Worm (Caenorhabditis elegans) whole organism, mixed stage, embryonic: ENCODE data around the gene clec-5.
A peak's percentile ranks its signal among the peaks of the same experiment; 100 is the strongest.

ENCODE experiments used
- M03D4.4 ChIP-seq: sonication (generic microtip); optimal IDR thresholded peaks from 2 replicates; lab custom pipeline; 2017; ENCODE audit warnings: mild to moderate bottlenecking, missing genetic modification characterization, missing compliant biosample characterization
- bed-3 ChIP-seq: fragments of 200-800 bp; sonication (Bioruptor generic); optimal IDR thresholded peaks from 3 replicates; lab custom pipeline; 2018; ENCODE audit warnings: mild to moderate bottlenecking, missing genetic modification characterization, moderate library complexity, missing compliant biosample characterization
- blmp-1 ChIP-seq: fragments of 150-350 bp; optimal IDR thresholded peaks from 2 replicates; lab custom pipeline; 2014; ENCODE audit warnings: missing biosample characterization, missing genetic modification characterization
- ceh-39 ChIP-seq: fragments of 150-350 bp; optimal IDR thresholded peaks from 2 replicates; lab custom pipeline; 2014; ENCODE audit warnings: missing biosample characterization, missing genetic modification characterization
- ceh-83 ChIP-seq: fragments of 200-800 bp; sonication (Bioruptor generic); optimal IDR thresholded peaks from 2 replicates; lab custom pipeline; 2018; ENCODE audit warnings: mild to moderate bottlenecking, missing genetic modification characterization, missing compliant biosample characterization
- ces-1 ChIP-seq: fragments of 150-350 bp; optimal IDR thresholded peaks from 2 replicates; lab custom pipeline; 2014; ENCODE audit warnings: missing biosample characterization, missing genetic modification reagents, missing genetic modification characterization
- drap-1 ChIP-seq: fragments of 200-800 bp; sonication (Bioruptor generic); optimal IDR thresholded peaks from 3 replicates; lab custom pipeline; 2018; ENCODE audit warnings: mild to moderate bottlenecking, missing genetic modification characterization, missing compliant biosample characterization
- elt-1 ChIP-seq: sonication (generic microtip); optimal IDR thresholded peaks from 2 replicates; lab custom pipeline; 2017; ENCODE audit warnings: missing genetic modification characterization, mild to moderate bottlenecking, missing compliant biosample characterization, antibody characterized with exemption, moderate library complexity, borderline replicate concordance; ENCODE audit not compliant: insufficient read depth
- elt-3 ChIP-seq: fragments of 150-350 bp; optimal IDR thresholded peaks from 2 replicates; lab custom pipeline; 2014; ENCODE audit warnings: missing biosample characterization, missing genetic modification characterization
- flh-1 ChIP-seq: fragments of 200-800 bp; sonication (Bioruptor generic); optimal IDR thresholded peaks from 2 replicates; lab custom pipeline; 2018; ENCODE audit warnings: mild to moderate bottlenecking, missing genetic modification characterization, moderate library complexity, missing compliant biosample characterization
- hlh-1 ChIP-seq: fragments of 150-350 bp; optimal IDR thresholded peaks from 2 replicates; lab custom pipeline; 2014; ENCODE audit warnings: missing biosample characterization, missing genetic modification reagents, missing genetic modification characterization
- lin-13 ChIP-seq: fragments of 150-350 bp; optimal IDR thresholded peaks from 2 replicates; lab custom pipeline; 2014; ENCODE audit warnings: missing biosample characterization, missing genetic modification characterization
- lin-32 ChIP-seq: fragments of 200-800 bp; sonication (Bioruptor generic); optimal IDR thresholded peaks from 2 replicates; lab custom pipeline; 2018; ENCODE audit warnings: mild to moderate bottlenecking, missing genetic modification characterization, missing compliant biosample characterization
- lsy-2 ChIP-seq: fragments of 150-350 bp; optimal IDR thresholded peaks from 2 replicates; lab custom pipeline; 2014; ENCODE audit warnings: missing biosample characterization, missing genetic modification characterization
- mab-5 ChIP-seq: fragments of 150-350 bp; optimal IDR thresholded peaks from 2 replicates; lab custom pipeline; 2014; ENCODE audit warnings: missing biosample characterization, missing genetic modification characterization
- mep-1 ChIP-seq: fragments of 150-350 bp; optimal IDR thresholded peaks from 2 replicates; lab custom pipeline; 2017; ENCODE audit warnings: missing biosample characterization, missing genetic modification reagents, missing genetic modification characterization, inconsistent platforms
- mls-2 ChIP-seq: sonication (generic microtip); optimal IDR thresholded peaks from 2 replicates; lab custom pipeline; 2016; ENCODE audit warnings: mild to moderate bottlenecking, missing genetic modification characterization, moderate library complexity, missing compliant biosample characterization
- nhr-12 ChIP-seq: fragments of 150-350 bp; optimal IDR thresholded peaks from 2 replicates; lab custom pipeline; 2014; ENCODE audit warnings: missing biosample characterization, missing genetic modification characterization
- nhr-2 ChIP-seq: fragments of 150-350 bp; optimal IDR thresholded peaks from 2 replicates; lab custom pipeline; 2014; ENCODE audit warnings: missing biosample characterization, missing genetic modification characterization
- nhr-237 ChIP-seq: fragments of 150-350 bp; optimal IDR thresholded peaks from 2 replicates; lab custom pipeline; 2014; ENCODE audit warnings: missing biosample characterization, missing genetic modification characterization
- nhr-28 ChIP-seq: fragments of 150-350 bp; optimal IDR thresholded peaks from 2 replicates; lab custom pipeline; 2014; ENCODE audit warnings: missing biosample characterization, missing genetic modification characterization
- nhr-76 ChIP-seq: sonication (generic microtip); optimal IDR thresholded peaks from 2 replicates; lab custom pipeline; 2017; ENCODE audit warnings: missing biosample characterization, missing genetic modification characterization
- pha-4 ChIP-seq: fragments of 150-350 bp; optimal IDR thresholded peaks from 2 replicates; lab custom pipeline; 2018; ENCODE audit warnings: missing biosample characterization, missing genetic modification reagents, missing genetic modification characterization
- sem-2 ChIP-seq: fragments of 200-800 bp; sonication (Bioruptor generic); optimal IDR thresholded peaks from 2 replicates; lab custom pipeline; 2018; ENCODE audit warnings: mild to moderate bottlenecking, missing genetic modification characterization, missing compliant biosample characterization
- snpc-4 ChIP-seq: fragments of 150-350 bp; optimal IDR thresholded peaks from 2 replicates; lab custom pipeline; 2014; ENCODE audit warnings: missing biosample characterization, missing genetic modification characterization
- sptf-1 ChIP-seq: sonication (generic microtip); optimal IDR thresholded peaks from 2 replicates; lab custom pipeline; 2017; ENCODE audit warnings: mild to moderate bottlenecking, missing genetic modification characterization, moderate library complexity, missing compliant biosample characterization
- tbx-8 ChIP-seq: fragments of 200-800 bp; sonication (Bioruptor generic); optimal IDR thresholded peaks from 2 replicates; lab custom pipeline; 2018; ENCODE audit warnings: mild to moderate bottlenecking, missing genetic modification characterization, moderate library complexity, missing compliant biosample characterization
- unc-120 ChIP-seq: sonication (generic microtip); optimal IDR thresholded peaks from 2 replicates; lab custom pipeline; 2017; ENCODE audit warnings: missing genetic modification characterization, missing compliant biosample characterization; ENCODE audit not compliant: poor library complexity, severe bottlenecking
- unc-39 ChIP-seq: fragments of 150-350 bp; optimal IDR thresholded peaks from 2 replicates; lab custom pipeline; 2014; ENCODE audit warnings: missing biosample characterization, missing genetic modification characterization
- unc-62 ChIP-seq: fragments of 150-350 bp; optimal IDR thresholded peaks from 2 replicates; lab custom pipeline; 2014; ENCODE audit warnings: missing biosample characterization, missing genetic modification reagents, missing genetic modification characterization
- zip-8 ChIP-seq: fragments of 150-350 bp; optimal IDR thresholded peaks from 2 replicates; lab custom pipeline; 2014; ENCODE audit warnings: missing biosample characterization, missing genetic modification characterization
- ztf-11 ChIP-seq: fragments of 150-350 bp; optimal IDR thresholded peaks from 2 replicates; lab custom pipeline; 2014; ENCODE audit warnings: missing biosample characterization, missing genetic modification characterization

clec-5 gene

DNA sequence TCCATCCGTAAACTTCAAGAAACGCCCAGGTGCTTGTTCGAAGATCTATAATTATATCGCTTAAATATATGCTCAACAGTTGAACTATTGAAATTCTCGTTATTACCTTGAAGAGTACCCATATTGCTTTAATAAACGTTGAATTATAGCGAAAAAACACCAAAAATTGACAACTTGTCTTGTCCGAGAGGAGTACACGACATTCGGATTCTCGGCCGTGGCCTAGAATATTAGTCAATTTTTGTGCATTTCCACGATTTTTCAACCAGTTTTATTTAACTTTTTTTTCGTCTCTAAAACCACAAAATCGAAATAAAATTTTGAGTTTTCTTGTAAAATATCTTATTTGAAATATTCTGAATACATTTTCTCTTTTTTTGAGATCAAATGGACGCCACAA lies 28.9 kb upstream of the clec-5 start, which contains the start of the genes F26F4.9 and cee-1:
TSS of gene F26F4.9 (minus strand) at position 205 of the 400 bp plus-strand sequence.
TSS of gene cee-1 (plus strand) at position 383 of the 400 bp plus-strand sequence.
- TF ChIP-seq unc-39 (tag; lab: Kevin White, UChicago) (no peak), nhr-237 (tag; lab: Kevin White, UChicago) (no peak), mep-1 (no peak), nhr-76 (tag; lab: Kevin White, UChicago) (no peak), lin-32 (GFP tag; lab: Kevin White, UChicago) (no peak), sptf-1 (tag; lab: Kevin White, UChicago) (peak; percentile 17), nhr-12 (tag; lab: Kevin White, UChicago) (no peak), ceh-83 (GFP tag; lab: Kevin White, UChicago) (no peak), ces-1 (GFP tag; lab: Kevin White, UChicago) (peak; percentile 37), bed-3 (GFP tag; lab: Kevin White, UChicago) (no peak)

DNA sequence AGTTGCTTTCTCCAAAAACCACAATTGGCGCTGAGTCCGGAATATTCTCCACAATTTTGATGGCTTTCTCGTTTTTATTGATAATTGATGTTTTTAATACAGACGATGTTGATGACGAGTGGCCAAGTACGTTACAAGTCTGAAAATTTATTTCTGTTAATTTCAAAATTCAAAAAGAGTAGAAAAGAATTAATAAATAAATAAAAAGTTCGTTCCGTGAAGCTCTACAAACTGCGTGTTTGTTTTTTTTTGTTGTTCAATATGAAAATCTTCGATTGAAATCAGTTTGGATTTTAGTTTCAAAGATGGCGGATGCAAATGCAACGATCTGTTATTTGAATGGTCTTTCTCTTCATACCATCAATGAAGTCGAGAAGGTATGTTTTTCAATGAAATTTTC lies 27.6 kb upstream of the clec-5 start, which contains the start of gene F26F4.2:
TSS of gene F26F4.2 (plus strand) at position 301 of the 400 bp plus-strand sequence.
- TF ChIP-seq hlh-1 (tag; lab: Kevin White, UChicago) (no peak), nhr-2 (tag; lab: Kevin White, UChicago) (no peak), mls-2 (tag; lab: Kevin White, UChicago) (no peak), unc-62 (GFP tag; lab: Kevin White, UChicago) (no peak), nhr-237 (tag; lab: Kevin White, UChicago) (no peak), mep-1 (no peak), nhr-76 (tag; lab: Kevin White, UChicago) (no peak), elt-3 (tag; lab: Kevin White, UChicago) (no peak), ceh-39 (tag; lab: Kevin White, UChicago) (no peak), drap-1 (GFP tag; lab: Kevin White, UChicago) (no peak)

DNA sequence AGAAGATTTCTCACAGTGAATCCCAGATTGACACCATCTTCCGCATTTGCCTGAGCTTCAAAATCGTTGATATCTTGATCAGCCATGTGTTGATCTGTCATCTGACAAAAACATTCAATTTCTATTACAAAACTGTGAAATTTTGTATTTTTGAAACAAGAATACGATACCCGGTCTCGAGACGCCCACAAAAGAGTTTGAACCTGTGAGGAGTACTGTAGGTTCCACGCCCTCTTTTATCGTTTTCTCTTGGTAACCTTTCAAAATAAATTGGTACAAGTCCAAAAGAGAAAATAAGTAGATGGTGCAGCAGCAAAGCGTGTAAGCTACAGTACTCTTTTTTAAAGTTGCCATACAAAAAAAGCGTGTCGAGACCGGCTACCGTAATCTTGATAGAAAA lies 26.5 kb upstream of the clec-5 start, which contains the start of gene F26F4.12:
TSS of gene F26F4.12 (minus strand) at position 101 of the 400 bp plus-strand sequence.
- no peak for TF ChIP-seq nhr-28
- TF ChIP-seq tbx-8 (GFP tag; lab: Kevin White, UChicago): no peak
- TF ChIP-seq, all 35 proteins: peak for 0

DNA sequence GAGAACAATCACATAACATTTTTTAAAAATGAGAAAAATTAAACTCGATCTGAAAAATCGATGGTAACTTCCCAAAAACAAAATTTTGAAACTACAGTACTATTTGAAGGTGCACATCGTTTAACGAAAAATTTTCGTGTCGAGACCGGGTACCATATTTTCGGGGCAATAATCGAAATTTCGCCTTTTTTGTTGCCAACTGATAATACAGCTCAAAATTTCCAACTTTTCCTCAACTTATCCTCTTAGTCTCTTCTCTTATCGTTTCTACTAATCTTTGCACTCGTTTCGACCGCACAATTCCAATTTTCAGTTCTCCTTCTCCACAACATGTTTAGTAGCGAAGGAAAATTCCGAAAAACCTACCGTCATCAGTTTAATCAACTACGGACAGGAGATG lies 23.5 kb upstream of the clec-5 start, which contains the start of gene rom-1:
TSS of gene rom-1 (plus strand) at position 301 of the 400 bp plus-strand sequence.
- TF ChIP-seq elt-3 (tag; lab: Kevin White, UChicago) (no peak), M03D4.4 (tag; lab: Kevin White, UChicago) (no peak), snpc-4 (no peak), pha-4 (tag; lab: Kevin White, UChicago) (no peak), tbx-8 (GFP tag; lab: Kevin White, UChicago) (no peak), ceh-39 (tag; lab: Kevin White, UChicago) (no peak), nhr-2 (tag; lab: Kevin White, UChicago) (no peak), nhr-28 (no peak), ces-1 (GFP tag; lab: Kevin White, UChicago) (no peak), zip-8 (tag; lab: Kevin White, UChicago) (no peak), nhr-12 (tag; lab: Kevin White, UChicago) (no peak), unc-39 (tag; lab: Kevin White, UChicago) (no peak), hlh-1 (tag; lab: Kevin White, UChicago) (no peak), nhr-237 (tag; lab: Kevin White, UChicago) (no peak), lin-13 (tag; lab: Kevin White, UChicago) (no peak), blmp-1 (tag; lab: Kevin White, UChicago) (no peak), unc-120 (no peak), sptf-1 (tag; lab: Kevin White, UChicago) (no peak), ceh-83 (GFP tag; lab: Kevin White, UChicago) (no peak), sem-2 (GFP tag; lab: Kevin White, UChicago) (no peak)

DNA sequence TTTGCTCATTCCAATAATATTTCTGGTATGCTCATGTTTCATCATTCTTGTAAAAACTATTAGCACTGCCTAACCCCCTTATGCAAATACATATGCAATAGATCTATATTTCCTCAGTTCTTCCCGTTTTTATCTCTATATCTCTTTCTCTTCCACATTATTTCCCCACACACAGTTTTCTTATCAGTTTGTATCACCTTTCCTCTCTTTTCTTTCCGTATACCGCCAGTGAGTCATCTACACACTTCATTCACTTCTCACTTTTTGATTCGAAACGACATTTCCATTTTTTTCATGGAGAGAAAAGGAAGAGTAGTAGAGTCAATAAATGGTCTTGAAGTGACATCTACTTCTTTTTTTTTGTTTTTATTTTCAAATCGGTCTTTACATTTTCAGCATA lies 23.0 kb upstream of the clec-5 start:
- TF ChIP-seq nhr-12 (tag; lab: Kevin White, UChicago) (no peak), ztf-11 (tag; lab: Kevin White, UChicago) (no peak), ces-1 (GFP tag; lab: Kevin White, UChicago) (no peak), bed-3 (GFP tag; lab: Kevin White, UChicago) (no peak), M03D4.4 (tag; lab: Kevin White, UChicago) (no peak), lin-32 (GFP tag; lab: Kevin White, UChicago) (no peak), sptf-1 (tag; lab: Kevin White, UChicago) (no peak), pha-4 (tag; lab: Kevin White, UChicago) (no peak), flh-1 (GFP tag; lab: Kevin White, UChicago) (no peak), lsy-2 (tag; lab: Kevin White, UChicago) (no peak), ceh-83 (GFP tag; lab: Kevin White, UChicago) (no peak), unc-120 (no peak), nhr-237 (tag; lab: Kevin White, UChicago) (no peak), hlh-1 (tag; lab: Kevin White, UChicago) (no peak), drap-1 (GFP tag; lab: Kevin White, UChicago) (no peak), mab-5 (tag; lab: Kevin White, UChicago) (no peak), elt-1 (tag; lab: Kevin White, UChicago) (no peak), mep-1 (no peak)
